Worm (Caenorhabditis elegans) whole organism, early embryonic: Measurements from ENCODE around the gene ZK632.10.

Source experiments
- B0310.2 ChIP-seq: sonication (generic microtip); optimal IDR thresholded peaks from 2 replicates; lab custom pipeline; 2016; ENCODE audit warnings: mild to moderate bottlenecking, missing genetic modification characterization, missing compliant biosample characterization
- F13C5.2 ChIP-seq: sonication (generic microtip); optimal IDR thresholded peaks from 2 replicates; lab custom pipeline; 2017; ENCODE audit warnings: mild to moderate bottlenecking, missing genetic modification characterization, inconsistent platforms, missing compliant biosample characterization
- aly-1 ChIP-seq: sonication (generic microtip); optimal IDR thresholded peaks from 2 replicates; lab custom pipeline; 2016; ENCODE audit warnings: missing genetic modification characterization, missing compliant biosample characterization
- ama-1 ChIP-seq: fragments of 150-350 bp; optimal IDR thresholded peaks from 2 replicates; lab custom pipeline; 2014
- ceh-13 ChIP-seq: fragments of 200-800 bp; sonication (Bioruptor generic); optimal IDR thresholded peaks from 2 replicates; lab custom pipeline; 2018; ENCODE audit warnings: mild to moderate bottlenecking, missing genetic modification characterization, missing compliant biosample characterization
- ceh-36 ChIP-seq: sonication (generic microtip); optimal IDR thresholded peaks from 2 replicates; lab custom pipeline; 2016; ENCODE audit warnings: missing genetic modification characterization, inconsistent platforms, missing compliant biosample characterization
- ets-7 ChIP-seq: sonication (generic microtip); optimal IDR thresholded peaks from 2 replicates; lab custom pipeline; 2016; ENCODE audit warnings: missing genotype, missing genetic modification characterization, missing compliant biosample characterization
- flt-1 ChIP-seq: fragments of 200-800 bp; sonication (Bioruptor generic); IDR thresholded peaks from 2 replicates; pipeline ENCODE4 v1.3.6; 2022; ENCODE audit warnings: missing genetic modification characterization, missing compliant biosample characterization
- hmbx-1 ChIP-seq: sonication (generic microtip); optimal IDR thresholded peaks from 2 replicates; lab custom pipeline; 2016; ENCODE audit warnings: mild to moderate bottlenecking, missing genetic modification characterization, missing compliant biosample characterization
- hmg-4 ChIP-seq: fragments of 200-800 bp; sonication (Bioruptor generic); optimal IDR thresholded peaks from 2 replicates; lab custom pipeline; 2018; ENCODE audit warnings: mild to moderate bottlenecking, missing genetic modification characterization, missing compliant biosample characterization
- hnd-1 ChIP-seq: sonication (generic microtip); optimal IDR thresholded peaks from 2 replicates; lab custom pipeline; 2016; ENCODE audit warnings: missing genetic modification characterization, missing compliant biosample characterization
- pes-1 ChIP-seq: fragments of 200-800 bp; sonication (Bioruptor generic); IDR thresholded peaks from 2 replicates; pipeline ENCODE4 v1.3.6; 2022; ENCODE audit warnings: missing genetic modification reagents, missing genetic modification characterization, missing compliant biosample characterization
- scrt-1 ChIP-seq: fragments of 200-800 bp; sonication (Bioruptor generic); IDR thresholded peaks from 2 replicates; pipeline ENCODE4 v1.3.6; 2022; ENCODE audit warnings: missing genetic modification characterization, missing compliant biosample characterization
- sea-1 ChIP-seq: fragments of 200-800 bp; sonication (Bioruptor generic); conservative IDR thresholded peaks from 2 replicates; pipeline ENCODE4 v1.3.6; 2022; ENCODE audit warnings: missing genetic modification characterization, missing compliant biosample characterization
- tbx-11 ChIP-seq: fragments of 200-800 bp; sonication (Bioruptor generic); IDR thresholded peaks from 2 replicates; pipeline ENCODE4 v1.3.6; 2022; ENCODE audit warnings: missing genetic modification characterization, missing compliant biosample characterization
- tbx-37 ChIP-seq: fragments of 200-800 bp; sonication (Bioruptor generic); conservative IDR thresholded peaks from 2 replicates; pipeline ENCODE4 v1.3.6; 2022; ENCODE audit warnings: missing genetic modification reagents, missing genetic modification characterization, missing compliant biosample characterization
- tra-4 ChIP-seq: sonication (generic microtip); optimal IDR thresholded peaks from 2 replicates; lab custom pipeline; 2017; ENCODE audit warnings: missing genetic modification characterization, missing compliant biosample characterization

Gene ZK632.10

ce11 chrIII:9827163-9827951 is at the start of gene ZK632.10, which contains the start of gene ZK632.11:
Gene ZK632.10 (minus strand): TSS chrIII:9827722.
Gene ZK632.11 (plus strand): TSS chrIII:9827915.
- no peak for TF ChIP-seq ceh-13 (GFP tag; lab: Kevin White, UChicago)

ce11 chrIII:9876951-9877350 is 49.4 kb upstream of the ZK632.10 start, which contains the start of gene ZK757.10:
Gene ZK757.10 (plus strand): TSS chrIII:9877251.
- no peak for TF ChIP-seq B0310.2 (tag; lab: Kevin White, UChicago)
- TF ChIP-seq ets-7 (tag; lab: Kevin White, UChicago) = no peak
- TF ChIP-seq pes-1 = no peak
- no peak for TF ChIP-seq tra-4 (tag; lab: Kevin White, UChicago)
- no peak for TF ChIP-seq ceh-36 (tag; lab: Kevin White, UChicago)
- no peak for TF ChIP-seq flt-1 (GFP tag; lab: Robert Waterston, UW)
- no peak for TF ChIP-seq scrt-1 (GFP tag; lab: Robert Waterston, UW)
- TF ChIP-seq aly-1 (tag; lab: Kevin White, UChicago) = no peak
- no peak for TF ChIP-seq hmg-4 (GFP tag; lab: Kevin White, UChicago)
- no peak for TF ChIP-seq hnd-1 (tag; lab: Kevin White, UChicago)
- TF ChIP-seq tbx-11 = no peak
- TF ChIP-seq sea-1 (GFP tag; lab: Robert Waterston, UW) = no peak
- no peak for TF ChIP-seq ceh-13 (GFP tag; lab: Kevin White, UChicago)

- TF ChIP-seq hnd-1 (tag; lab: Kevin White, UChicago) = no peak
- TF ChIP-seq scrt-1 (GFP tag; lab: Robert Waterston, UW) = no peak
- TF ChIP-seq tbx-11 = no peak
- TF ChIP-seq ama-1 (lab: Kevin White, UChicago) = no peak
- TF ChIP-seq tra-4 (tag; lab: Kevin White, UChicago) = no peak
- no peak for TF ChIP-seq sea-1 (GFP tag; lab: Robert Waterston, UW)
- no peak for TF ChIP-seq flt-1 (GFP tag; lab: Robert Waterston, UW)
- no peak for TF ChIP-seq ets-7 (tag; lab: Kevin White, UChicago)
- no peak for TF ChIP-seq B0310.2 (tag; lab: Kevin White, UChicago)
- TF ChIP-seq pes-1 = no peak
- no peak for TF ChIP-seq ceh-13 (GFP tag; lab: Kevin White, UChicago)
- TF ChIP-seq F13C5.2 (tag; lab: Kevin White, UChicago) = no peak
- TF ChIP-seq tbx-37 (GFP tag; lab: Robert Waterston, UW) = no peak
- TF ChIP-seq ceh-36 (tag; lab: Kevin White, UChicago) = no peak
- no peak for TF ChIP-seq hmg-4 (GFP tag; lab: Kevin White, UChicago)
- no peak for TF ChIP-seq hmbx-1 (tag; lab: Kevin White, UChicago)
- TF ChIP-seq aly-1 (tag; lab: Kevin White, UChicago) = no peak
Observed at ce11 chrIII:9874515-9874914, 47.0 kb upstream of the ZK632.10 start.

DNA sequence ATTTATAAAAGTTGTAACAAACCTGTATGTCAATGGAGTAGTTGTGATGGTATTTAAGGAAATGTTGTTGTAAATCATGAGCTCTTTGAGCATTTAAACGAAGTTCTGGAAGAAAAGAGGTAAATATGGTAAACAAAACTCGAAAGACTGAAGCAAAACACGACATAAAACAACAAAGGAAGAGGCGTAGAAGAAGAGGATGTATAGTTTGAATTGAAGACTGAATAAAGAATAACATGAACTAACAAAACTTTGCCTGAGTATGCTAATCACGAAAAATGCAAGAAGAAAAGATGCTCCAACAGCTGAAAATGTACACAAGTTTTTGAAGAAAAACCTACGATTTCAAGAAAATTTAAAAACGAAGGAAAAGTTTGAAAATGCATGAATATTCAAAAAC is 43.5 kb upstream of the ZK632.10 start, which contains the start of gene ZK757.1:
ZK757.1 (minus strand) TSS at position 101 of the 400 bp plus-strand sequence.
- no peak for TF ChIP-seq scrt-1 (GFP tag; lab: Robert Waterston, UW)
- no peak for TF ChIP-seq F13C5.2 (tag; lab: Kevin White, UChicago)
- no peak for TF ChIP-seq tra-4 (tag; lab: Kevin White, UChicago)

DNA sequence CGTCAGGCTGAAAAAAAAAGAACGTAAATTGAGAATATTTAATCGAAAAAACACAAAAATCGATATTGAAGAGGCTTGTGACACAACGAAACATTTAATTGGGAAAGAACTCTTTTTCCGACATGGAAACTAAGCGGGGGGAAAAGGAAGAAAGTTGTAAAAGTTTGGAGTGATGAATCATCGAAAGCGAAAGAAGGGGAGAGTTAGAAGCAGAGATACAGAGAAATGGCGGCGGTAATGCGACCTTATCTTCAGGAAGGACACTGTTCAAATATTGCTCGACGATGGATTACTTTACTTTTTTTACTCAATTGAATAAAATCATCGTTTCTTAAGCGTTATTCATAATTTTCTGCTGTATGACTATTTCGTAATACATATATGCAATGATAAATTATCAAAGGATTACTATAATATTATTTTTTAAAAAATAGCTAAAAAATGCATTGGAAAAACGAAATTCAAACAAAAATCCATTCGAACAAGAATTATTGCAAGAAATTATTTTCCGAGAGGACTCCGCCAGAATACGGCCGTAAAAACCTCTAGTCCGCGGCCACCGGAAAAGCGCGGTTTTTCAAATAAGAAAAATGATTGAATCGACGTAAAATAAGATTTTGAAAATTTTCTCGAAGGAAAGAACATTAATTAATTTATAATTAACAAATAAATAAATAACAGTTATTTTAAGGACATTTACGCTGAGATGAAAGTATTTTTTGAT is 40.4 kb upstream of the ZK632.10 start, which contains the start of gene dhhc-4:
dhhc-4 (minus strand) TSS at position 13 of the 724 bp plus-strand sequence.
- TF ChIP-seq pes-1 (peak; percentile 79), ets-7 (tag; lab: Kevin White, UChicago) (no peak), ceh-13 (GFP tag; lab: Kevin White, UChicago) (peak; percentile 1), tbx-37 (GFP tag; lab: Robert Waterston, UW) (peak; percentile 80)

ce11 chrIII:9867352-9867751 is 39.8 kb upstream of the ZK632.10 start:
- TF ChIP-seq B0310.2 (tag; lab: Kevin White, UChicago) = no peak
- no peak for TF ChIP-seq ceh-36 (tag; lab: Kevin White, UChicago)
- TF ChIP-seq ets-7 (tag; lab: Kevin White, UChicago) = no peak
- no peak for TF ChIP-seq hnd-1 (tag; lab: Kevin White, UChicago)
- TF ChIP-seq pes-1 = no peak
- TF ChIP-seq tbx-37 (GFP tag; lab: Robert Waterston, UW) = no peak

- TF ChIP-seq hnd-1 (tag; lab: Kevin White, UChicago) = no peak
- no peak for TF ChIP-seq sea-1 (GFP tag; lab: Robert Waterston, UW)
- TF ChIP-seq F13C5.2 (tag; lab: Kevin White, UChicago) = no peak
- TF ChIP-seq aly-1 (tag; lab: Kevin White, UChicago) = no peak
- no peak for TF ChIP-seq tbx-11
- TF ChIP-seq pes-1 = no peak
Observed at ce11 chrIII:9862469-9862868, 34.9 kb upstream of the ZK632.10 start.
